Worm (Caenorhabditis elegans): Measurements from ENCODE around the gene ZK546.2.

ce11 chrII:4941050-4941449 lies 4.8 kb upstream of the ZK546.2 start, which contains the start of gene cblc-1:
- no peak for TF ChIP-seq fkh-8 (tag; optimal IDR thresholded peaks at IDR 0.05)
- TF ChIP-seq pag-3 (tag; optimal IDR thresholded peaks at IDR 0.05; ENCODE audit: borderline replicate concordance, insufficient read depth): no peak
- no peak for TF ChIP-seq efl-3 (GFP tag; optimal IDR thresholded peaks at IDR 0.05)
- TF ChIP-seq ama-1 (optimal IDR thresholded peaks at IDR 0.05): no peak
- no peak for TF ChIP-seq nhr-77 (tag; optimal IDR thresholded peaks at IDR 0.05)
- TF ChIP-seq nhr-84 (tag; optimal IDR thresholded peaks at IDR 0.05): no peak
- TF ChIP-seq nhr-11 (tag; optimal IDR thresholded peaks at IDR 0.05): no peak
- TF ChIP-seq blmp-1 (tag; optimal IDR thresholded peaks at IDR 0.05): no peak
- no peak for TF ChIP-seq unc-62 (GFP tag; optimal IDR thresholded peaks at IDR 0.05)
- TF ChIP-seq lin-13 (GFP tag; optimal IDR thresholded peaks at IDR 0.05): no peak
- TF ChIP-seq irx-1 (tag; optimal IDR thresholded peaks at IDR 0.05): no peak
- TF ChIP-seq fkh-10 (GFP tag; optimal IDR thresholded peaks at IDR 0.05): no peak

Data from whole organism, L1 larva.